Worm (Caenorhabditis elegans): Measurements from ENCODE around the gene F14H3.4.

F14H3.4 gene

ce11 chrV:16053373-16053772 lies 1.5 kb downstream of the F14H3.4 start, which contains the start of gene F14H3.3:
Gene F14H3.3, minus strand, starts transcription at chrV:16053473.
- TF ChIP-seq snpc-4 (tag; optimal IDR thresholded peaks at IDR 0.05) (no peak), nhr-12 (tag; optimal IDR thresholded peaks at IDR 0.05) (no peak), nhr-129 (tag; optimal IDR thresholded peaks at IDR 0.05) (no peak), mdl-1 (tag; optimal IDR thresholded peaks at IDR 0.05) (no peak), sem-4 (tag; optimal IDR thresholded peaks at IDR 0.05) (no peak), lin-11 (tag; optimal IDR thresholded peaks at IDR 0.05) (no peak), unc-39 (tag; optimal IDR thresholded peaks at IDR 0.05) (no peak)

ce11 chrV:16049177-16049576 lies 5.7 kb downstream of the F14H3.4 start, which contains the start of gene best-12:
Gene best-12, plus strand, starts transcription at chrV:16049477.
- TF ChIP-seq ama-1 (optimal IDR thresholded peaks at IDR 0.05) (no peak), nhr-25 (tag; optimal IDR thresholded peaks at IDR 0.05) (no peak), crh-2 (tag; optimal IDR thresholded peaks at IDR 0.05) (no peak), skn-1 (tag; optimal IDR thresholded peaks at IDR 0.05) (no peak), C34F6.9 (tag; optimal IDR thresholded peaks at IDR 0.05) (no peak), ztf-1 (GFP tag; conservative IDR thresholded peaks at IDR 0.05) (no peak), aly-2 (tag; optimal IDR thresholded peaks at IDR 0.05) (no peak), R02D3.7 (tag; optimal IDR thresholded peaks at IDR 0.05) (no peak), nhr-77 (tag; optimal IDR thresholded peaks at IDR 0.05) (no peak), nhr-129 (tag; optimal IDR thresholded peaks at IDR 0.05) (no peak), peb-1 (tag; optimal IDR thresholded peaks at IDR 0.05) (no peak), ZK546.5 (tag; optimal IDR thresholded peaks at IDR 0.05) (no peak), lsy-2 (tag; optimal IDR thresholded peaks at IDR 0.05) (no peak), Y55F3AM.14 (GFP tag; optimal IDR thresholded peaks at IDR 0.05) (no peak), nhr-21 (tag; optimal IDR thresholded peaks at IDR 0.05) (no peak), blmp-1 (tag; optimal IDR thresholded peaks at IDR 0.05; ENCODE audit: insufficient read depth) (no peak), alr-1 (tag; optimal IDR thresholded peaks at IDR 0.05) (no peak)

ce11 chrV:16047508-16047907 lies 7.4 kb downstream of the F14H3.4 start, which contains the start of gene str-198:
Gene str-198, plus strand, starts transcription at chrV:16047808.
- TF ChIP-seq ztf-1 (GFP tag; conservative IDR thresholded peaks at IDR 0.05), result no peak
- TF ChIP-seq snpc-4 (tag; optimal IDR thresholded peaks at IDR 0.05), result no peak
- no peak for TF ChIP-seq Y55F3AM.14 (GFP tag; optimal IDR thresholded peaks at IDR 0.05)
- TF ChIP-seq alr-1 (tag; optimal IDR thresholded peaks at IDR 0.05), result no peak
- TF ChIP-seq elt-1 (tag; optimal IDR thresholded peaks at IDR 0.05), result no peak
- TF ChIP-seq F13H6.1 (tag; optimal IDR thresholded peaks at IDR 0.05), result no peak
- TF ChIP-seq nhr-25 (tag; optimal IDR thresholded peaks at IDR 0.05), result no peak
- TF ChIP-seq nhr-129 (tag; optimal IDR thresholded peaks at IDR 0.05), result no peak
- no peak for TF ChIP-seq unc-39 (tag; optimal IDR thresholded peaks at IDR 0.05)
- no peak for TF ChIP-seq aly-2 (tag; optimal IDR thresholded peaks at IDR 0.05)
- no peak for TF ChIP-seq unc-55 (GFP tag; optimal IDR thresholded peaks at IDR 0.05)
- TF ChIP-seq ama-1 (optimal IDR thresholded peaks at IDR 0.05), result no peak
- TF ChIP-seq ZK546.5 (tag; optimal IDR thresholded peaks at IDR 0.05), result no peak
- no peak for TF ChIP-seq unc-62 (GFP tag; optimal IDR thresholded peaks at IDR 0.05)
- no peak for TF ChIP-seq mdl-1 (tag; optimal IDR thresholded peaks at IDR 0.05)
- TF ChIP-seq zag-1 (tag; optimal IDR thresholded peaks at IDR 0.05), result no peak
- TF ChIP-seq fos-1 (tag; optimal IDR thresholded peaks at IDR 0.05), result no peak
- no peak for TF ChIP-seq dmd-4 (tag; optimal IDR thresholded peaks at IDR 0.05)
- no peak for TF ChIP-seq ceh-82 (tag; optimal IDR thresholded peaks at IDR 0.05)

ce11 chrV:16047052-16047451 lies 7.8 kb downstream of the F14H3.4 start:
- no peak for TF ChIP-seq nhr-77 (tag; optimal IDR thresholded peaks at IDR 0.05)
- TF ChIP-seq unc-62 (GFP tag; optimal IDR thresholded peaks at IDR 0.05), result no peak
- TF ChIP-seq mab-5 (tag; optimal IDR thresholded peaks at IDR 0.05), result no peak

- TF ChIP-seq nhr-10 (tag; optimal IDR thresholded peaks at IDR 0.05) (no peak), zag-1 (tag; optimal IDR thresholded peaks at IDR 0.05) (no peak), ceh-82 (tag; optimal IDR thresholded peaks at IDR 0.05) (no peak)
Observed at ce11 chrV:16046573-16046972, 8.3 kb downstream of the F14H3.4 start, which contains the start of gene ZK285.2. Gene ZK285.2, plus strand, starts transcription at chrV:16046873.

- peak; percentile 42 for TF ChIP-seq sma-3 (GFP tag; optimal IDR thresholded peaks at IDR 0.05)
- TF ChIP-seq ZK546.5 (tag; optimal IDR thresholded peaks at IDR 0.05), result no peak
- TF ChIP-seq lin-11 (tag; optimal IDR thresholded peaks at IDR 0.05), result no peak
- TF ChIP-seq gmeb-1 (tag; optimal IDR thresholded peaks at IDR 0.05), result peak; percentile 55
- no peak for TF ChIP-seq ceh-82 (tag; optimal IDR thresholded peaks at IDR 0.05)
- peak; percentile 86 for TF ChIP-seq sma-9 (GFP tag; optimal IDR thresholded peaks at IDR 0.05)
- TF ChIP-seq sma-9 (tag; optimal IDR thresholded peaks at IDR 0.05), result no peak
- TF ChIP-seq crh-2 (tag; optimal IDR thresholded peaks at IDR 0.05), result peak; percentile 76
- peak; percentile 43 for TF ChIP-seq nhr-129 (tag; optimal IDR thresholded peaks at IDR 0.05)
- TF ChIP-seq snpc-4 (tag; optimal IDR thresholded peaks at IDR 0.05), result no peak
Observed at ce11 chrV:16045837-16046236, 9.0 kb downstream of the F14H3.4 start, which contains the start of gene T10C6.15. Gene T10C6.15, minus strand, starts transcription at chrV:16045940.
